Fruit fly (Drosophila melanogaster) whole organism: ENCODE measurements around the gene Gba1a.

Source experiments
- pan ChIP-seq: fragments of >200 bp; optimal IDR thresholded peaks from 2 replicates; lab custom pipeline; 2017
- psq ChIP-seq: fragments of >200 bp; optimal IDR thresholded peaks from 2 replicates; lab custom pipeline; 2017
- usp ChIP-seq: fragments of >200 bp; optimal IDR thresholded peaks from 2 replicates; lab custom pipeline; 2017; ENCODE audit warnings: missing biosample characterization, missing genetic modification characterization, mixed read lengths

DNA sequence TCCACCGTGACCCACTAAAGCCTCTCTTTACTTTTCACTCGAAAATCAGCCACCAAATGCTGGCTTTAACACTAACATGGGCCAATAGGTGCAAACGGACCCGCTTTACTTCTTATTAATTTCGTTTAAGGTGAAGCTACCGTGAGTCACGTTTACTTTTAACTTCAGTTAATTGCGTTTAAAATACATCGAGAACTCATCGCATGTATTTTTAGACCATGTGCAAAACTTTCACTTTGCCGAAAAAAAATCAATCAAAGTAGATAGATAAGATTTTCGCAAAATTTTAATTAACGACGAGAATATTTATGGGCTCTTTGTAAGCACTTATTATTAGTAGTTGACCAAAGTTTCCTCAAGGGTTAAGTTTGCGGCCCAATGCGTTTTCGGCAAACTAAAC, 26.1 kb upstream of the Gba1a start:
- no peak for TF ChIP-seq pan (lab: Kevin White, UChicago)
- no peak for TF ChIP-seq usp (GFP tag; lab: Kevin White, UChicago)
- no peak for TF ChIP-seq psq (lab: Kevin White, UChicago)
